Worm (Caenorhabditis elegans): ENCODE results near the gene srv-17.

DNA sequence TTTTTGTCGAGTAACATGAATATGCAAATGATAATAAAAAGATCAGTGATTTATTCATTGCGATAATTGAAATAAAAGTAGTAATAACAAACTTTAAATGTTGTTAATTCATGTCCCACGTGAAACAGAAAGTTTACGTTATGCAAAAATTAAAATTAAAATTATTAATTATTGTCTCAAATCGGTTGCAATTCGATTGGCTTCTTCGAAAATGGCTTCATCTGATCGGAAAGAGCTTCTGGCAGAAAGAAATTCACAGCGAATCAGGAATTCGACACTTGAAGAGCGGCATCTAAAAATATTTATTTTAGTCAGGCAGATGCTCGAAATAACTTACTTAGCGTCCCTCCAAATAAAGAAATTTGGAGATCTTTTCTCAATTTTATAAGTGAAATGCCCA is 4.2 kb downstream of the srv-17 start, which contains the start of gene spe-27:
- no peak for TF ChIP-seq ceh-90 (tag; optimal IDR thresholded peaks at IDR 0.05)
- TF ChIP-seq pag-3 (tag; optimal IDR thresholded peaks at IDR 0.05; ENCODE audit: borderline replicate concordance, insufficient read depth): no peak
- no peak for TF ChIP-seq elt-3 (tag; optimal IDR thresholded peaks at IDR 0.05)
- no peak for TF ChIP-seq lin-13 (GFP tag; optimal IDR thresholded peaks at IDR 0.05)
- no peak for TF ChIP-seq lir-3 (tag; optimal IDR thresholded peaks at IDR 0.05; ENCODE audit: poor library complexity)
